2 fruit fly cellular contexts compared by ENCODE assay signal in the genomic region with DNA sequence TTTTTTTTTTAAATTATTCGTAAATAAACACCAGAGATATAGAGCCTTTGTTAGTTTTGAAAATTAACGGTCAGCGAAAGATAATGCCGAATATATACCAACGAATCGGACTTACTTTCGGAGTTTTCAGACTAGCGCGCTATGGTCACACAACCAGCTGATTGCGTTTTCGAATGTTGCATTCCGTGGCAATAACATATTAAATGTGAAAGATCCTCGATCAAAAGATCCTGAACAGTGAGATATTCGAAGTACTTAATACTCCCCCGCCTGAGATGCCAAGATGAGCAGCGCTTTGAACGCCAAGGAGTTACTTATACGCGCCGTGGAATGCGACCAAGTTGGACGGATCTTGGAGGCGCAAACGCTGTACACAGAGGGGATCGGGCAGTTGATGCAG.
TF ChIP-seq lines count a peak whose summit lies in the region.

A gene (plus strand): TSS at position 159 of the 400 bp plus-strand sequence.

- TF ChIP-seq CTCF in whole organism, embryonic (GFP tag; optimal IDR thresholded peaks at IDR 0.05; lab: Kevin White, UChicago) = no peak

TF ChIP-seq in whole organism, embryonic, 481 proteins besides CTCF, POLR2A, EP300 and RAD21:
- TF ChIP-seq CG9797 (GFP tag; optimal IDR thresholded peaks at IDR 0.05; lab: Kevin White, UChicago) (peak; percentile 62), stwl (tag; optimal IDR thresholded peaks at IDR 0.05; lab: Kevin White, UChicago) (peak; percentile 47), cg (GFP tag; optimal IDR thresholded peaks at IDR 0.05; lab: Kevin White, UChicago) (no peak), sqz (GFP tag; optimal IDR thresholded peaks at IDR 0.05; lab: Kevin White, UChicago) (no peak), Dp (GFP tag; optimal IDR thresholded peaks at IDR 0.05; lab: Kevin White, UChicago) (peak; percentile 48), CG6683 (GFP tag; optimal IDR thresholded peaks at IDR 0.05; lab: Kevin White, UChicago) (no peak), yki (optimal IDR thresholded peaks at IDR 0.05; lab: Kevin White, UChicago) (no peak), ham (GFP tag; IDR thresholded peaks at IDR 0.05; lab: Robert Waterston, UW) (no peak), MTF-1 (GFP tag; optimal IDR thresholded peaks at IDR 0.05; lab: Kevin White, UChicago; ENCODE audit: borderline replicate concordance) (no peak), crp (GFP tag; optimal IDR thresholded peaks at IDR 0.05; lab: Kevin White, UChicago) (peak in 1 of 2 experiments; percentile 85), nerfin-1 (tag; optimal IDR thresholded peaks at IDR 0.05; lab: Kevin White, UChicago) (peak; percentile 4), CG2116 (GFP tag; optimal IDR thresholded peaks at IDR 0.05; lab: Kevin White, UChicago) (peak; percentile 6), CG4617 (GFP tag; optimal IDR thresholded peaks at IDR 0.05; lab: Kevin White, UChicago; ENCODE audit: borderline replicate concordance) (peak; percentile 16), ERR (GFP tag; optimal IDR thresholded peaks at IDR 0.05; lab: Kevin White, UChicago) (no peak), vfl (GFP tag; optimal IDR thresholded peaks at IDR 0.05; lab: Kevin White, UChicago) (no peak), Rfx (GFP tag; IDR thresholded peaks at IDR 0.05; lab: Robert Waterston, UW) (no peak), CG16779 (GFP tag; IDR thresholded peaks at IDR 0.05; lab: Robert Waterston, UW) (no peak), tgo (GFP tag; IDR thresholded peaks at IDR 0.05; lab: Robert Waterston, UW) (no peak), CG10959 (GFP tag; IDR thresholded peaks at IDR 0.05; lab: Robert Waterston, UW) (no peak), sd (tag; optimal IDR thresholded peaks at IDR 0.05; lab: Kevin White, UChicago) (peak; percentile 55), maf-S (GFP tag; optimal IDR thresholded peaks at IDR 0.05; lab: Kevin White, UChicago) (no peak), HmgD (GFP tag; optimal IDR thresholded peaks at IDR 0.05; lab: Kevin White, UChicago) (no peak), CG6854 (GFP tag; optimal IDR thresholded peaks at IDR 0.05; lab: Kevin White, UChicago) (no peak), E2f2 (GFP tag; IDR thresholded peaks at IDR 0.05; lab: Robert Waterston, UW) (peak; percentile 56), CoRest (tag; optimal IDR thresholded peaks at IDR 0.05; lab: Kevin White, UChicago) (no peak), CG15514 (GFP tag; optimal IDR thresholded peaks at IDR 0.05; lab: Kevin White, UChicago) (peak; percentile 96), Myb (GFP tag; optimal IDR thresholded peaks at IDR 0.05; lab: Kevin White, UChicago) (peak; percentile 90), p53 (GFP tag; optimal IDR thresholded peaks at IDR 0.05; lab: Kevin White, UChicago) (no peak), CG4282 (GFP tag; optimal IDR thresholded peaks at IDR 0.05; lab: Kevin White, UChicago) (no peak), pzg (GFP tag; optimal IDR thresholded peaks at IDR 0.05; lab: Kevin White, UChicago) (peak; percentile 35), CG13287 (GFP tag; IDR thresholded peaks at IDR 0.05; lab: Robert Waterston, UW; ENCODE audit: partially characterized antibody) (0 out of 2 replicates have a peak, but pooled peaks have one; percentile 12), CG1603 (tag; optimal IDR thresholded peaks at IDR 0.05; lab: Kevin White, UChicago) (peak; percentile 39), MESR4 (GFP tag; optimal IDR thresholded peaks at IDR 0.05; lab: Kevin White, UChicago) (peak; percentile 52), MBD-R2 (GFP tag; IDR thresholded peaks at IDR 0.05; lab: Robert Waterston, UW) (peak; percentile 55), trem (tag; optimal IDR thresholded peaks at IDR 0.05; lab: Kevin White, UChicago) (peak; percentile 12), CG6175 (GFP tag; IDR thresholded peaks at IDR 0.05; lab: Robert Waterston, UW) (no peak), HLHmδ (GFP tag; optimal IDR thresholded peaks at IDR 0.05; lab: Kevin White, UChicago) (no peak), CG3838 (GFP tag; optimal IDR thresholded peaks at IDR 0.05; lab: Kevin White, UChicago) (no peak), gfzf (GFP tag; optimal IDR thresholded peaks at IDR 0.05; lab: Kevin White, UChicago) (peak; percentile 69)

TF ChIP-seq in whole organism, prepupa, 60 proteins besides CTCF, POLR2A, EP300 and RAD21:
- peak; percentile 52 for TF ChIP-seq Sox14 (GFP tag; optimal IDR thresholded peaks at IDR 0.05; lab: Kevin White, UChicago)
- no peak for TF ChIP-seq CG9139 (GFP tag; optimal IDR thresholded peaks at IDR 0.05; lab: Kevin White, UChicago)
